Fruit fly (Drosophila melanogaster): ENCODE data around the gene CG9701.

Gene CG9701

DNA sequence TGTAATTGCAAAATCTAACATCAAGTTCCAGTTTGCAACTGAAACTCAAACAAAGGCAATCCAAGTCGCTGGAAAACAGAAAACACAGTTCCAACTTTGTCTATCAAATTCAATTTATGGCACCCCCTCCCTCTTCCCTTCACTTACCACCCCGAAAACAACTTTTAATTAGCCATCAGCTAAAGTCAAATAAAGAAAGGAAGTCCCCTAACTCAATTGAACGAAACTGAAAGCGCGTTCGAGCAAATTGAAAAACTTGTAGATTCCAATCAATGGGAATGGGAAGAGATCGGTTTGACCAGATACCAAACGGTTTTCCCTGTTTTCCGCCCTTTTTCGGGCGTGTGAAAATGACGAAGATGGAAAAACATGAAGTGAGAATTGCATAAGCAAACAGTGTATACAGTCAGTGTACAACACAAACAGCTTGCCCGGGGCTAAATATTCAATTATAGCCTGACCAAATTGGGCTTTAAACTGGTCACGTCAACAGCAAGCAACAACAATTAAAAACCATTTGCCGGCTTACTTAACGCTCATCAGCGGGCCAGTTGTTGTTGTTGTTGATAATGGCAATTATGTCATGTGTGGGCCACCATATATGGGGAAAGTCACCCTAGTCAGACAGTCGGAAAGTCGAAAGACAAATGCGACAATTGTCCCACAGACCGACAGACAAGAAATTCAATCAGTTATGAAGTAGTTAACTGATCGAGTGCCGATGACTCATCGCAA lies 33.9 kb upstream of the CG9701 start (continued):
- TF ChIP-seq CG13123 (GFP tag; optimal IDR thresholded peaks at IDR 0.05) = no peak
- TF ChIP-seq CG7786 (GFP tag; optimal IDR thresholded peaks at IDR 0.05) = no peak
- no peak for TF ChIP-seq emc (GFP tag; optimal IDR thresholded peaks at IDR 0.05)
- TF ChIP-seq CG31224 (GFP tag; IDR thresholded peaks at IDR 0.05) = no peak
- TF ChIP-seq Med (GFP tag) = peak; percentile 71
- no peak for TF ChIP-seq CG33213 (GFP tag; optimal IDR thresholded peaks at IDR 0.05)
- no peak for TF ChIP-seq CG7372 (GFP tag; IDR thresholded peaks at IDR 0.05)
- peak; percentile 23 for TF ChIP-seq fd64A (GFP tag; optimal IDR thresholded peaks at IDR 0.05)
- TF ChIP-seq Mes4 (GFP tag; optimal IDR thresholded peaks at IDR 0.05) = no peak
- no peak for TF ChIP-seq CG17829 (tag; optimal IDR thresholded peaks at IDR 0.05)
- no peak for TF ChIP-seq btn (GFP tag; optimal IDR thresholded peaks at IDR 0.05)
- peak; percentile 64 for TF ChIP-seq crol (GFP tag; IDR thresholded peaks at IDR 0.05)
- no peak for TF ChIP-seq Xbp1 (GFP tag; optimal IDR thresholded peaks at IDR 0.05)
- no peak for TF ChIP-seq phol (tag; optimal IDR thresholded peaks at IDR 0.05)
- peak; percentile 64 for TF ChIP-seq kni (GFP tag; optimal IDR thresholded peaks at IDR 0.05)
- TF ChIP-seq Jarid2 (GFP tag; optimal IDR thresholded peaks at IDR 0.05) = no peak
- TF ChIP-seq wek (GFP tag; optimal IDR thresholded peaks at IDR 0.05) = peak; percentile 29
- peak; percentile 22 for TF ChIP-seq CG15269 (tag; optimal IDR thresholded peaks at IDR 0.05)
- no peak for TF ChIP-seq Doc2 (GFP tag; IDR thresholded peaks at IDR 0.05)
- no peak for TF ChIP-seq seq (GFP tag; IDR thresholded peaks at IDR 0.05)
- peak; percentile 44; the same call in 1 of the 2 replicates for TF ChIP-seq Awh (GFP tag; IDR thresholded peaks at IDR 0.05)
- TF ChIP-seq Trl (optimal IDR thresholded peaks at IDR 0.05) = no peak
- no peak for TF ChIP-seq Trl (GFP tag; optimal IDR thresholded peaks at IDR 0.05)
- no peak for TF ChIP-seq CG32532 (GFP tag; IDR thresholded peaks at IDR 0.05)
- no peak for TF ChIP-seq NC2β (GFP tag; optimal IDR thresholded peaks at IDR 0.05)
- no peak for TF ChIP-seq E2f1 (GFP tag; IDR thresholded peaks at IDR 0.05)
- TF ChIP-seq CG8281 (tag; optimal IDR thresholded peaks at IDR 0.05) = no peak
- TF ChIP-seq gfzf (GFP tag; optimal IDR thresholded peaks at IDR 0.05) = no peak
- TF ChIP-seq CG6654 (GFP tag; optimal IDR thresholded peaks at IDR 0.05) = no peak
- TF ChIP-seq CG8089 (GFP tag; optimal IDR thresholded peaks at IDR 0.05) = no peak
- no peak for TF ChIP-seq TFAM (GFP tag; optimal IDR thresholded peaks at IDR 0.05)
- peak; percentile 65 for TF ChIP-seq Blimp-1 (GFP tag; optimal IDR thresholded peaks at IDR 0.05)
- TF ChIP-seq ATbp (GFP tag; optimal IDR thresholded peaks at IDR 0.05) = peak; percentile 19
- no peak for TF ChIP-seq az2 (GFP tag; optimal IDR thresholded peaks at IDR 0.05)
- peak; percentile 18 for TF ChIP-seq CG1529 (GFP tag; optimal IDR thresholded peaks at IDR 0.05)
- TF ChIP-seq CG13424 (tag; optimal IDR thresholded peaks at IDR 0.05) = no peak
- no peak for TF ChIP-seq Bteb2 (GFP tag; optimal IDR thresholded peaks at IDR 0.05)
- no peak for TF ChIP-seq CG10267 (tag; optimal IDR thresholded peaks at IDR 0.05)
- no peak for TF ChIP-seq CG11696 (GFP tag; IDR thresholded peaks at IDR 0.05)
- TF ChIP-seq Abd-B (GFP tag; optimal IDR thresholded peaks at IDR 0.05) = no peak
- TF ChIP-seq CG17186 (GFP tag; optimal IDR thresholded peaks at IDR 0.05) = no peak
- TF ChIP-seq dmrt99B (tag; optimal IDR thresholded peaks at IDR 0.05) = no peak
- no peak for TF ChIP-seq crp (GFP tag; optimal IDR thresholded peaks at IDR 0.05)
- no peak for TF ChIP-seq stwl (tag; optimal IDR thresholded peaks at IDR 0.05)
